Worm (Caenorhabditis elegans) whole organism, L3 larva: ENCODE data around the gene K05F6.12.

ENCODE experiments used
- fos-1 ChIP-seq: fragments of 150-350 bp; optimal IDR thresholded peaks from 2 replicates; lab custom pipeline; 2014; ENCODE audit warnings: missing biosample characterization, missing genetic modification characterization
- unc-39 ChIP-seq: sonication (generic microtip); optimal IDR thresholded peaks from 4 replicates; lab custom pipeline; 2017; ENCODE audit warnings: missing biosample characterization, missing genetic modification characterization

- TF ChIP-seq unc-39 (no peak), fos-1 (tag; lab: Kevin White, UChicago) (no peak)
Measured at ce11 chrII:1535931-1536330, 9.8 kb upstream of the K05F6.12 start, which contains the start of gene fbxb-43.
